Fruit fly (Drosophila melanogaster): ENCODE data around the gene oc.

Gene oc

dm6 chrX:8650631-8651133 is at the start of gene oc (continued):
- TF ChIP-seq CG10543 (GFP tag; optimal IDR thresholded peaks at IDR 0.05) = peak; percentile 63
- no peak for TF ChIP-seq zfh2 (GFP tag; optimal IDR thresholded peaks at IDR 0.05)
- no peak for TF ChIP-seq h (optimal IDR thresholded peaks at IDR 0.05)
- TF ChIP-seq ash1 (GFP tag; optimal IDR thresholded peaks at IDR 0.05) = no peak
- TF ChIP-seq dmrt99B (tag; optimal IDR thresholded peaks at IDR 0.05) = no peak
- TF ChIP-seq CG3726 (GFP tag; IDR thresholded peaks at IDR 0.05) = no peak
- peak; percentile 93 for TF ChIP-seq phol (tag; optimal IDR thresholded peaks at IDR 0.05)
- peak; percentile 65 for TF ChIP-seq sens (GFP tag)
- no peak for TF ChIP-seq CG2875 (GFP tag; optimal IDR thresholded peaks at IDR 0.05)
- peak; percentile 9 for TF ChIP-seq zf30C (GFP tag; optimal IDR thresholded peaks at IDR 0.05)
- TF ChIP-seq slou (GFP tag; optimal IDR thresholded peaks at IDR 0.05) = no peak
- no peak for TF ChIP-seq CG9797 (GFP tag; optimal IDR thresholded peaks at IDR 0.05)
- no peak for TF ChIP-seq BEAF-32 (GFP tag; optimal IDR thresholded peaks at IDR 0.05)
- TF ChIP-seq CG4282 (GFP tag; optimal IDR thresholded peaks at IDR 0.05) = no peak
- no peak for TF ChIP-seq CG12071 (GFP tag; optimal IDR thresholded peaks at IDR 0.05)
- TF ChIP-seq fd3F (GFP tag; optimal IDR thresholded peaks at IDR 0.05) = no peak
- no peak for TF ChIP-seq klu (GFP tag; IDR thresholded peaks at IDR 0.05)
- no peak for TF ChIP-seq CG16863 (GFP tag; optimal IDR thresholded peaks at IDR 0.05)
- peak; percentile 93 for TF ChIP-seq ewg (GFP tag; optimal IDR thresholded peaks at IDR 0.05)
- TF ChIP-seq lov (optimal IDR thresholded peaks at IDR 0.05) = no peak
- 0 out of 3 replicates have a peak, but pooled peaks have one; percentile 64 for TF ChIP-seq lov (GFP tag; IDR thresholded peaks at IDR 0.05)
- TF ChIP-seq ato (GFP tag; IDR thresholded peaks at IDR 0.05; ENCODE audit: partially characterized antibody) = peak; percentile 32; the same call in 1 of the 2 replicates
- TF ChIP-seq gcm2 (GFP tag; optimal IDR thresholded peaks at IDR 0.05) = no peak
- TF ChIP-seq chn (GFP tag; optimal IDR thresholded peaks at IDR 0.05) = no peak
- no peak for TF ChIP-seq Doc3 (GFP tag; IDR thresholded peaks at IDR 0.05; ENCODE audit: partially characterized antibody)
- peak; percentile 66 for TF ChIP-seq CG12155 (GFP tag; optimal IDR thresholded peaks at IDR 0.05)
- no peak for TF ChIP-seq Bdp1 (GFP tag; optimal IDR thresholded peaks at IDR 0.05)
- TF ChIP-seq CG34422 (GFP tag; IDR thresholded peaks at IDR 0.05) = 0 out of 3 replicates have a peak, but pooled peaks have one; percentile 8
- no peak for TF ChIP-seq cato (GFP tag; optimal IDR thresholded peaks at IDR 0.05; ENCODE audit: borderline replicate concordance)
- no peak for TF ChIP-seq wdn (GFP tag; IDR thresholded peaks at IDR 0.05)
- TF ChIP-seq CG12769 (tag; optimal IDR thresholded peaks at IDR 0.05) = no peak
- TF ChIP-seq Chrac-16 (GFP tag; optimal IDR thresholded peaks at IDR 0.05) = no peak
- peak; percentile 93 for TF ChIP-seq HmgD (GFP tag; optimal IDR thresholded peaks at IDR 0.05)
- TF ChIP-seq chif (GFP tag; optimal IDR thresholded peaks at IDR 0.05) = peak in 1 of 2 experiments; percentile 34
- TF ChIP-seq CG7786 (GFP tag; optimal IDR thresholded peaks at IDR 0.05) = no peak
- no peak for TF ChIP-seq org-1 (GFP tag; optimal IDR thresholded peaks at IDR 0.05)
- no peak for TF ChIP-seq CG4617 (GFP tag; optimal IDR thresholded peaks at IDR 0.05; ENCODE audit: borderline replicate concordance)
- no peak for TF ChIP-seq CkIIα-i1 (GFP tag; IDR thresholded peaks at IDR 0.05)
- TF ChIP-seq CG15011 (GFP tag; optimal IDR thresholded peaks at IDR 0.05) = no peak
- TF ChIP-seq CG4707 (GFP tag; optimal IDR thresholded peaks at IDR 0.05) = no peak
- peak; percentile 10 for TF ChIP-seq unpg (GFP tag; optimal IDR thresholded peaks at IDR 0.05)
- peak; percentile 83 for TF ChIP-seq abd-A (tag; optimal IDR thresholded peaks at IDR 0.05)
- peak; percentile 18; the same call in 1 of the 2 replicates for TF ChIP-seq Oaz (GFP tag; IDR thresholded peaks at IDR 0.05)
- peak; percentile 94 for TF ChIP-seq CG17385 (GFP tag; optimal IDR thresholded peaks at IDR 0.05)
- TF ChIP-seq Mrtf (GFP tag; IDR thresholded peaks at IDR 0.05) = no peak
- TF ChIP-seq cas (GFP tag; IDR thresholded peaks at IDR 0.05) = no peak
- TF ChIP-seq CG2712 (tag; optimal IDR thresholded peaks at IDR 0.05) = no peak
- TF ChIP-seq CG10267 (tag; optimal IDR thresholded peaks at IDR 0.05) = no peak
- no peak for TF ChIP-seq C15 (GFP tag; IDR thresholded peaks at IDR 0.05)
- TF ChIP-seq Eip74EF (GFP tag; optimal IDR thresholded peaks at IDR 0.05) = no peak
- no peak for TF ChIP-seq chm (GFP tag; IDR thresholded peaks at IDR 0.05)
